Worm (Caenorhabditis elegans) whole organism, L1 larva: ENCODE measurements around the gene elb-1.

Source experiments
- C16A3.4 ChIP-seq: fragments of 150-350 bp; optimal IDR thresholded peaks from 2 replicates; lab custom pipeline; 2014; ENCODE audit warnings: missing biosample characterization, missing genetic modification characterization
- C34B4.2 ChIP-seq: sonication (generic microtip); optimal IDR thresholded peaks from 2 replicates; lab custom pipeline; 2017; ENCODE audit warnings: mild to moderate bottlenecking, missing genetic modification characterization, missing compliant biosample characterization
- Y116A8C.19 ChIP-seq: sonication (generic microtip); optimal IDR thresholded peaks from 2 replicates; lab custom pipeline; 2016; ENCODE audit warnings: missing compliant biosample characterization, missing genetic modification characterization, borderline replicate concordance
- aha-1 ChIP-seq: fragments of 150-350 bp; optimal IDR thresholded peaks from 2 replicates; lab custom pipeline; 2014; ENCODE audit warnings: missing biosample characterization, missing genetic modification characterization
- ceh-63 ChIP-seq: fragments of 200-800 bp; sonication (Bioruptor generic); optimal IDR thresholded peaks from 2 replicates; lab custom pipeline; 2018; ENCODE audit warnings: mild to moderate bottlenecking, missing genetic modification characterization, missing compliant biosample characterization
- ceh-8 ChIP-seq: fragments of 200-800 bp; sonication (Bioruptor generic); optimal IDR thresholded peaks from 2 replicates; lab custom pipeline; 2018; ENCODE audit warnings: mild to moderate bottlenecking, missing genetic modification characterization, moderate library complexity, missing compliant biosample characterization
- ceh-82 ChIP-seq, 3 experiments: fragments of 150-350 bp in 1 of 3; sonication (generic microtip) in 2 of 3; optimal IDR thresholded peaks; 2 replicates each; lab custom pipeline; 2014 to 2017; ENCODE audit warnings: missing biosample characterization in 3 of 3, missing genetic modification characterization in 3 of 3
- ceh-88 ChIP-seq: fragments of 200-800 bp; sonication (Bioruptor generic); IDR thresholded peaks from 2 replicates; pipeline ENCODE4 v1.3.6; 2022; ENCODE audit warnings: missing genetic modification characterization, missing compliant biosample characterization
- ceh-90 ChIP-seq: sonication (generic microtip); optimal IDR thresholded peaks from 2 replicates; lab custom pipeline; 2016; ENCODE audit warnings: missing genetic modification characterization, missing compliant biosample characterization
- ces-1 ChIP-seq: fragments of 150-350 bp; optimal IDR thresholded peaks from 2 replicates; lab custom pipeline; 2014; ENCODE audit warnings: missing biosample characterization, missing genetic modification reagents, missing genetic modification characterization
- dsc-1 ChIP-seq: sonication (generic microtip); optimal IDR thresholded peaks from 2 replicates; lab custom pipeline; 2016; ENCODE audit warnings: mild to moderate bottlenecking, missing genetic modification characterization, missing compliant biosample characterization
- efl-1 ChIP-seq, 4 experiments: fragments of 150-350 bp; optimal IDR thresholded peaks in 3 of 4; peaks in 1 of 4; 1 replicate in 1 of 4; 2 replicates in 3 of 4; lab custom pipeline; 2014; ENCODE audit warnings: missing biosample characterization in 2 of 4, missing genetic modification characterization in 2 of 4, missing genetic modification reagents in 2 of 4
- egl-27 ChIP-seq, 2 experiments: fragments of 150-350 bp in 1 of 2; sonication (generic microtip); optimal IDR thresholded peaks; 3 replicates each; lab custom pipeline; 2017 to 2018; ENCODE audit warnings: missing biosample characterization in 2 of 2, missing genetic modification characterization in 2 of 2, missing genetic modification reagents in 2 of 2
- elt-3 ChIP-seq, 6 experiments: fragments of 150-350 bp in 1 of 6; sonication (generic microtip); optimal IDR thresholded peaks; 2 replicates each; lab custom pipeline; 2017 to 2018; ENCODE audit warnings: missing biosample characterization in 6 of 6, missing genetic modification characterization in 6 of 6, inconsistent platforms in 1 of 6
- ets-5 ChIP-seq: fragments of 200-800 bp; sonication (Bioruptor generic); IDR thresholded peaks from 2 replicates; pipeline ENCODE4 v1.3.6; 2022; ENCODE audit warnings: missing genetic modification characterization, missing compliant biosample characterization
- fkh-4 ChIP-seq: sonication (generic microtip); optimal IDR thresholded peaks from 2 replicates; lab custom pipeline; 2016; ENCODE audit warnings: missing compliant biosample characterization, missing genetic modification characterization, borderline replicate concordance
- fkh-8 ChIP-seq: sonication (generic microtip); optimal IDR thresholded peaks from 2 replicates; lab custom pipeline; 2016; ENCODE audit warnings: mild to moderate bottlenecking, missing genetic modification characterization, missing compliant biosample characterization
- fos-1 ChIP-seq: fragments of 150-350 bp; optimal IDR thresholded peaks from 2 replicates; lab custom pipeline; 2014; ENCODE audit warnings: missing biosample characterization, missing genetic modification characterization
- hlh-17 ChIP-seq: fragments of 200-800 bp; sonication (Bioruptor generic); optimal IDR thresholded peaks from 2 replicates; lab custom pipeline; 2018; ENCODE audit warnings: missing genetic modification characterization, mild to moderate bottlenecking, missing compliant biosample characterization, moderate library complexity, borderline replicate concordance
- hlh-4 ChIP-seq: sonication (generic microtip); optimal IDR thresholded peaks from 2 replicates; lab custom pipeline; 2016; ENCODE audit warnings: mild to moderate bottlenecking, missing genetic modification characterization, missing compliant biosample characterization
- hpl-2 ChIP-seq: fragments of 150-350 bp; optimal IDR thresholded peaks from 2 replicates; lab custom pipeline; 2014; ENCODE audit warnings: missing biosample characterization, missing genetic modification reagents, missing genetic modification characterization
- jun-1 ChIP-seq: fragments of 150-350 bp; optimal IDR thresholded peaks from 2 replicates; lab custom pipeline; 2014; ENCODE audit warnings: missing biosample characterization, missing genetic modification reagents, missing genetic modification characterization
- lin-13 ChIP-seq: fragments of 150-350 bp; optimal IDR thresholded peaks from 2 replicates; lab custom pipeline; 2014; ENCODE audit warnings: missing biosample characterization, missing genetic modification reagents, missing genetic modification characterization
- lin-14 ChIP-seq: fragments of 200-800 bp; sonication (Bioruptor generic); optimal IDR thresholded peaks from 2 replicates; lab custom pipeline; 2018; ENCODE audit warnings: mild to moderate bottlenecking, missing genetic modification characterization, moderate library complexity, missing compliant biosample characterization
- lir-3 ChIP-seq: sonication (generic microtip); optimal IDR thresholded peaks from 2 replicates; lab custom pipeline; 2016; ENCODE audit warnings: mild to moderate bottlenecking, missing genetic modification characterization, moderate library complexity, missing compliant biosample characterization; ENCODE audit not compliant: poor library complexity
- mab-9 ChIP-seq: fragments of 200-800 bp; sonication (Bioruptor generic); IDR thresholded peaks from 2 replicates; pipeline ENCODE4 v1.3.6; 2022; ENCODE audit warnings: missing genetic modification reagents, missing genetic modification characterization, missing compliant biosample characterization
- mep-1 ChIP-seq: fragments of 150-350 bp; optimal IDR thresholded peaks from 2 replicates; lab custom pipeline; 2014; ENCODE audit warnings: missing biosample characterization, missing genetic modification characterization
- nhr-12 ChIP-seq: sonication (generic microtip); optimal IDR thresholded peaks from 2 replicates; lab custom pipeline; 2017; ENCODE audit warnings: missing biosample characterization, missing genetic modification characterization
- nhr-19 ChIP-seq: fragments of 200-800 bp; sonication (Bioruptor generic); conservative IDR thresholded peaks from 2 replicates; pipeline ENCODE4 v1.3.6; 2022; ENCODE audit warnings: missing genetic modification characterization, missing compliant biosample characterization
- nhr-237 ChIP-seq: fragments of 150-350 bp; optimal IDR thresholded peaks from 2 replicates; lab custom pipeline; 2014; ENCODE audit warnings: missing biosample characterization, missing genetic modification characterization
- nhr-28 ChIP-seq: fragments of 150-350 bp; optimal IDR thresholded peaks from 2 replicates; lab custom pipeline; 2014; ENCODE audit warnings: missing biosample characterization, missing genetic modification characterization
- nhr-47 ChIP-seq: sonication (generic microtip); optimal IDR thresholded peaks from 2 replicates; lab custom pipeline; 2016; ENCODE audit warnings: mild to moderate bottlenecking, missing genetic modification characterization, moderate library complexity, missing compliant biosample characterization
- nhr-71 ChIP-seq: sonication (generic microtip); optimal IDR thresholded peaks from 2 replicates; lab custom pipeline; 2016; ENCODE audit warnings: mild to moderate bottlenecking, missing genetic modification characterization, moderate library complexity, missing compliant biosample characterization
- nhr-76 ChIP-seq: sonication (generic microtip); optimal IDR thresholded peaks from 2 replicates; lab custom pipeline; 2017; ENCODE audit warnings: missing biosample characterization, missing genetic modification characterization
- nhr-84 ChIP-seq: sonication (generic microtip); optimal IDR thresholded peaks from 2 replicates; lab custom pipeline; 2017; ENCODE audit warnings: missing biosample characterization, missing genetic modification characterization
- pag-3 ChIP-seq: sonication (generic microtip); optimal IDR thresholded peaks from 2 replicates; lab custom pipeline; 2017; ENCODE audit warnings: missing genetic modification characterization, mild to moderate bottlenecking, missing compliant biosample characterization, antibody characterized with exemption, borderline replicate concordance; ENCODE audit not compliant: insufficient read depth
- pax-3 ChIP-seq: fragments of 200-800 bp; sonication (Bioruptor generic); optimal IDR thresholded peaks from 2 replicates; lab custom pipeline; 2018; ENCODE audit warnings: mild to moderate bottlenecking, missing genetic modification characterization, moderate library complexity, missing compliant biosample characterization
- rnt-1 ChIP-seq: sonication (generic microtip); optimal IDR thresholded peaks from 2 replicates; lab custom pipeline; 2016; ENCODE audit warnings: mild to moderate bottlenecking, missing genetic modification characterization, moderate library complexity, missing compliant biosample characterization
- snpc-4 ChIP-seq: fragments of 150-350 bp; optimal IDR thresholded peaks from 2 replicates; lab custom pipeline; 2014; ENCODE audit warnings: missing biosample characterization, missing genetic modification characterization
- snu-23 ChIP-seq: sonication (generic microtip); optimal IDR thresholded peaks from 2 replicates; lab custom pipeline; 2016; ENCODE audit warnings: missing genetic modification characterization, missing compliant biosample characterization
- sox-4 ChIP-seq: sonication (generic microtip); optimal IDR thresholded peaks from 2 replicates; lab custom pipeline; 2016; ENCODE audit warnings: missing genetic modification characterization, missing compliant biosample characterization
- sptf-1 ChIP-seq: fragments of 150-350 bp; optimal IDR thresholded peaks from 2 replicates; lab custom pipeline; 2014; ENCODE audit warnings: missing biosample characterization, missing genetic modification characterization
- sup-37 ChIP-seq: fragments of 200-800 bp; sonication (Bioruptor generic); optimal IDR thresholded peaks from 2 replicates; lab custom pipeline; 2018; ENCODE audit warnings: mild to moderate bottlenecking, missing genetic modification characterization, missing compliant biosample characterization
- swsn-7 ChIP-seq: sonication (generic microtip); optimal IDR thresholded peaks from 2 replicates; lab custom pipeline; 2016; ENCODE audit warnings: missing genetic modification characterization, missing compliant biosample characterization
- tbx-2 ChIP-seq: sonication (generic microtip); optimal IDR thresholded peaks from 2 replicates; lab custom pipeline; 2016; ENCODE audit warnings: missing genetic modification characterization, missing compliant biosample characterization
- unc-130 ChIP-seq: fragments of 150-350 bp; optimal IDR thresholded peaks from 2 replicates; lab custom pipeline; 2017; ENCODE audit warnings: missing biosample characterization, missing genetic modification characterization, inconsistent platforms
- unc-30 ChIP-seq: sonication (generic microtip); optimal IDR thresholded peaks from 2 replicates; lab custom pipeline; 2017; ENCODE audit warnings: missing biosample characterization, missing genetic modification characterization
- unc-62 ChIP-seq: fragments of 150-350 bp; optimal IDR thresholded peaks from 2 replicates; lab custom pipeline; 2014; ENCODE audit warnings: missing biosample characterization, missing genetic modification reagents, missing genetic modification characterization
- zag-1 ChIP-seq: fragments of 150-350 bp; optimal IDR thresholded peaks from 2 replicates; lab custom pipeline; 2014; ENCODE audit warnings: missing biosample characterization, missing genetic modification characterization
- zip-4 ChIP-seq: fragments of 200-800 bp; sonication (Bioruptor generic); optimal IDR thresholded peaks from 2 replicates; lab custom pipeline; 2018; ENCODE audit warnings: mild to moderate bottlenecking, missing genetic modification characterization, moderate library complexity, missing compliant biosample characterization
- ztf-11 ChIP-seq, 2 experiments: sonication (generic microtip); optimal IDR thresholded peaks; 2 replicates each; lab custom pipeline; 2016 to 2017; ENCODE audit warnings: missing genetic modification characterization in 2 of 2, missing biosample characterization in 1 of 2, missing compliant biosample characterization in 1 of 2
- ztf-4 ChIP-seq: fragments of 150-350 bp; optimal IDR thresholded peaks from 2 replicates; lab custom pipeline; 2014; ENCODE audit warnings: missing biosample characterization, missing genetic modification characterization

elb-1 gene

DNA sequence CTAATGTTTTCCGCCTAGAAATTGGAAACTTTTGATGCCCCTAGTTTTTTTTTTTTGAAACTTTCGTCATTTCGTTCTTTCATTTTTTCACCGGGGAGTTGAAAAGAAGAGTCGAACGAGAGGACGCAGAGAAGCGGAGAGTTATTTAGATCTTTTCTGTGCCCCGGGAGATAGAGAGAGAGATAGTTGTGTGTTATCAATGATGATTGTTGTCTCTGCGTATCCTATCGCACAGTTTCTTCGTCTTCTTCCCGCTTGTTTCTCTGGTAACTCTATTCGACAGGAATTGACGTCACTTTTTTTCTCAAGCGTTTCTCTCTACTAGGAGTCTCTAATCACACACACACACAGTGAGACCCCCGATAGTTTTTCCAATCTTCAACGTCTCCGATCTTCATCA, 29.9 kb downstream of the elb-1 start:
- TF ChIP-seq fos-1 (tag; lab: Kevin White, UChicago) (no peak), fkh-4 (tag; lab: Kevin White, UChicago) (no peak), sox-4 (no peak), nhr-28 (tag; lab: Kevin White, UChicago) (no peak), lin-13 (peak; percentile 25), mab-9 (GFP tag; lab: Robert Waterston, UW) (no peak), ceh-82 (tag; optimal IDR thresholded peaks at IDR 0.05; lab: Kevin White, UChicago) (peak in 2 of 3 experiments; percentile 6 to 8), snu-23 (GFP tag; lab: Kevin White, UChicago) (peak; percentile 78), C16A3.4 (tag; lab: Kevin White, UChicago) (peak; percentile 61), nhr-76 (tag; lab: Kevin White, UChicago) (no peak), hlh-17 (GFP tag; lab: Kevin White, UChicago) (no peak), nhr-12 (tag; lab: Kevin White, UChicago) (no peak), C34B4.2 (tag; lab: Kevin White, UChicago) (no peak), ceh-88 (GFP tag; lab: Robert Waterston, UW) (no peak), mep-1 (tag; lab: Kevin White, UChicago) (peak; percentile 37), ets-5 (GFP tag; lab: Robert Waterston, UW) (no peak), pax-3 (tag; lab: Kevin White, UChicago) (peak; percentile 21), zag-1 (tag; lab: Kevin White, UChicago) (no peak), nhr-47 (peak; percentile 54), fkh-8 (tag; lab: Kevin White, UChicago) (no peak), sptf-1 (tag; lab: Kevin White, UChicago) (no peak), unc-30 (tag; lab: Kevin White, UChicago) (no peak), Y116A8C.19 (tag; lab: Kevin White, UChicago) (no peak), hlh-4 (tag; lab: Kevin White, UChicago) (no peak), ces-1 (GFP tag; lab: Kevin White, UChicago) (no peak), efl-1 (optimal IDR thresholded peaks at IDR 0.05; lab: Kevin White, UChicago) (peak; percentile 29 to 41), efl-1 (GFP tag; optimal IDR thresholded peaks at IDR 0.05 in 1 of 2; lab: Kevin White, UChicago) (peak; percentile 18 to 94), rnt-1 (peak; percentile 27), egl-27 (tag; optimal IDR thresholded peaks at IDR 0.05; lab: Kevin White, UChicago) (peak in 1 of 2 experiments; percentile 33), ztf-4 (tag; lab: Kevin White, UChicago) (no peak), hpl-2 (GFP tag; lab: Kevin White, UChicago) (no peak), unc-130 (tag; lab: Kevin White, UChicago) (peak; percentile 67), ztf-11 (tag; optimal IDR thresholded peaks at IDR 0.05; lab: Kevin White, UChicago) (no peak), jun-1 (tag; lab: Kevin White, UChicago) (peak; percentile 59), nhr-237 (tag; lab: Kevin White, UChicago) (no peak), swsn-7 (peak; percentile 26), tbx-2 (tag; lab: Kevin White, UChicago) (peak; percentile 68), zip-4 (GFP tag; lab: Kevin White, UChicago) (no peak), sup-37 (GFP tag; lab: Kevin White, UChicago) (no peak), nhr-84 (tag; lab: Kevin White, UChicago) (no peak), lir-3 (peak; percentile 6), ceh-63 (GFP tag; lab: Kevin White, UChicago) (no peak), aha-1 (tag; lab: Kevin White, UChicago) (no peak), pag-3 (no peak), elt-3 (tag; optimal IDR thresholded peaks at IDR 0.05; lab: Kevin White, UChicago) (peak in 4 of 6 experiments; percentile 35 to 95 (median 82)), nhr-19 (GFP tag; lab: Robert Waterston, UW) (peak; percentile 52), lin-14 (GFP tag; lab: Kevin White, UChicago) (peak; percentile 83), unc-62 (GFP tag; lab: Kevin White, UChicago) (no peak), dsc-1 (tag; lab: Kevin White, UChicago) (no peak), nhr-71 (tag; lab: Kevin White, UChicago) (peak; percentile 79), snpc-4 (no peak), ceh-8 (GFP tag; lab: Kevin White, UChicago) (no peak), ceh-90 (tag; lab: Kevin White, UChicago) (no peak)
